Fruit fly (Drosophila melanogaster) whole organism, embryonic: Measurements from ENCODE around the gene meso18E.

Experiments
- Ada2b ChIP-seq: fragments of 200-800 bp; sonication (Bioruptor generic); IDR thresholded peaks from 2 replicates; pipeline ENCODE4 v1.3.6; 2022; ENCODE audit warnings: missing biosample characterization, missing genetic modification characterization
- CG11247 ChIP-seq: fragments of 200-800 bp; sonication (Bioruptor generic); IDR thresholded peaks from 2 replicates; pipeline ENCODE4 v1.3.6; 2022; ENCODE audit warnings: missing biosample characterization, missing genetic modification characterization
- CG11456 ChIP-seq: fragments of 200-800 bp; sonication (Bioruptor generic); IDR thresholded peaks from 3 replicates; pipeline ENCODE4 v1.3.6; 2022; ENCODE audit warnings: missing biosample characterization, missing genetic modification characterization
- CG11695 ChIP-seq: fragments of 200-800 bp; sonication (Bioruptor generic); IDR thresholded peaks from 3 replicates; pipeline ENCODE4 v1.3.6; 2022; ENCODE audit warnings: missing biosample characterization, missing genetic modification characterization
- CG12219 ChIP-seq: fragments of 200-800 bp; sonication (Bioruptor generic); optimal IDR thresholded peaks from 3 replicates; lab custom pipeline; 2018; ENCODE audit warnings: missing biosample characterization, mild to moderate bottlenecking, missing genetic modification characterization
- CG12659 ChIP-seq: fragments of 200-800 bp; sonication (Bioruptor generic); optimal IDR thresholded peaks from 3 replicates; lab custom pipeline; 2017; ENCODE audit warnings: mild to moderate bottlenecking, missing biosample characterization, missing genetic modification reagents, missing genetic modification characterization
- CG13424 ChIP-seq: fragments of 200-800 bp; sonication (Bioruptor generic); optimal IDR thresholded peaks from 2 replicates; lab custom pipeline; 2019; ENCODE audit warnings: missing biosample characterization, mild to moderate bottlenecking, missing genetic modification characterization, moderate library complexity
- CG13775 ChIP-seq: fragments of 200-800 bp; sonication (Bioruptor generic); optimal IDR thresholded peaks from 3 replicates; lab custom pipeline; 2017; ENCODE audit warnings: missing biosample characterization, mild to moderate bottlenecking, missing genetic modification characterization
- CG14014 ChIP-seq: fragments of 200-800 bp; sonication (Bioruptor generic); IDR thresholded peaks from 2 replicates; pipeline ENCODE4 v1.3.6; 2022; ENCODE audit warnings: missing biosample characterization, missing genetic modification characterization
- CG15696 ChIP-seq: fragments of 200-800 bp; sonication (Bioruptor generic); optimal IDR thresholded peaks from 2 replicates; lab custom pipeline; 2019; ENCODE audit warnings: missing biosample characterization, mild to moderate bottlenecking, missing genetic modification characterization, moderate library complexity
- CG17328 ChIP-seq: fragments of 200-800 bp; sonication (Bioruptor generic); IDR thresholded peaks from 2 replicates; pipeline ENCODE4 v1.3.6; 2022; ENCODE audit warnings: missing biosample characterization, missing genetic modification characterization
- CG2120 ChIP-seq: fragments of 200-800 bp; sonication (Bioruptor generic); optimal IDR thresholded peaks from 3 replicates; lab custom pipeline; 2016; ENCODE audit warnings: missing biosample characterization, missing genetic modification characterization
- CG2678 ChIP-seq: fragments of 200-800 bp; sonication (Bioruptor generic); optimal IDR thresholded peaks from 3 replicates; lab custom pipeline; 2019; ENCODE audit warnings: missing biosample characterization, mild to moderate bottlenecking, missing genetic modification characterization, moderate library complexity
- CG34376 ChIP-seq: fragments of 200-800 bp; sonication (Bioruptor generic); optimal IDR thresholded peaks from 2 replicates; lab custom pipeline; 2018; ENCODE audit warnings: missing biosample characterization, mild to moderate bottlenecking, missing genetic modification characterization
- CG3995 ChIP-seq: fragments of 200-800 bp; sonication (Bioruptor generic); optimal IDR thresholded peaks from 3 replicates; lab custom pipeline; 2016; ENCODE audit warnings: missing biosample characterization, missing genetic modification characterization
- CG42726 ChIP-seq: fragments of 200-800 bp; sonication (Bioruptor generic); IDR thresholded peaks from 2 replicates; pipeline ENCODE4 v1.3.6; 2022; ENCODE audit warnings: missing biosample characterization, missing genetic modification characterization; ENCODE audit not compliant: partially characterized antibody
- CG4404 ChIP-seq: fragments of 200-800 bp; sonication (Bioruptor generic); IDR thresholded peaks from 2 replicates; pipeline ENCODE4 v1.3.6; 2022; ENCODE audit warnings: missing biosample characterization, missing genetic modification characterization
- CG4617 ChIP-seq: fragments of 200-800 bp; sonication (Bioruptor generic); optimal IDR thresholded peaks from 3 replicates; lab custom pipeline; 2016; ENCODE audit warnings: missing biosample characterization, missing genetic modification characterization, borderline replicate concordance
- CG6272 ChIP-seq: fragments of 200-800 bp; sonication (Bioruptor generic); IDR thresholded peaks from 2 replicates; pipeline ENCODE4 v1.3.6; 2022; ENCODE audit warnings: missing biosample characterization, missing genetic modification characterization
- CG6813 ChIP-seq: fragments of 200-800 bp; sonication (Bioruptor generic); optimal IDR thresholded peaks from 2 replicates; lab custom pipeline; 2017; ENCODE audit warnings: missing biosample characterization, missing genetic modification characterization, mild to moderate bottlenecking, moderate library complexity, missing genetic modification reagents
- CG7839 ChIP-seq: fragments of 200-800 bp; sonication (Bioruptor generic); optimal IDR thresholded peaks from 3 replicates; lab custom pipeline; 2018; ENCODE audit warnings: missing biosample characterization, mild to moderate bottlenecking, missing genetic modification characterization, moderate library complexity
- CG9215 ChIP-seq: fragments of 200-800 bp; sonication (Bioruptor generic); IDR thresholded peaks from 2 replicates; pipeline ENCODE4 v1.3.6; 2022; ENCODE audit warnings: missing biosample characterization, missing genetic modification characterization
- CG9817 ChIP-seq: fragments of 200-800 bp; sonication (Bioruptor generic); optimal IDR thresholded peaks from 2 replicates; lab custom pipeline; 2018; ENCODE audit warnings: missing biosample characterization, mild to moderate bottlenecking, missing genetic modification characterization, moderate library complexity
- D19A ChIP-seq: fragments of 200-800 bp; optimal IDR thresholded peaks from 3 replicates; lab custom pipeline; 2019; ENCODE audit warnings: missing biosample characterization, mild to moderate bottlenecking, missing genetic modification characterization, moderate library complexity
- Deaf1 ChIP-seq: fragments of 200-800 bp; optimal IDR thresholded peaks from 3 replicates; lab custom pipeline; 2019; ENCODE audit warnings: missing biosample characterization, mild to moderate bottlenecking, missing genetic modification characterization, moderate library complexity
- Dp ChIP-seq: fragments of 200-800 bp; sonication (Bioruptor generic); optimal IDR thresholded peaks from 2 replicates; lab custom pipeline; 2018; ENCODE audit warnings: missing biosample characterization, mild to moderate bottlenecking, missing genetic modification characterization, moderate library complexity
- Dref ChIP-seq: fragments of 200-800 bp; sonication (Bioruptor generic); IDR thresholded peaks from 2 replicates; pipeline ENCODE4 v1.3.6; 2022; ENCODE audit warnings: missing biosample characterization, missing genetic modification characterization
- Ets65A ChIP-seq: fragments of 200-800 bp; sonication (Bioruptor generic); peaks from one replicate; lab custom pipeline; 2016; ENCODE audit warnings: missing biosample characterization, missing genetic modification characterization
- H15 ChIP-seq: fragments of 200-800 bp; sonication (Bioruptor generic); IDR thresholded peaks from 3 replicates; pipeline ENCODE4 v1.3.6; 2022; ENCODE audit warnings: missing biosample characterization, missing genetic modification characterization
- HLH3B ChIP-seq: fragments of 200-800 bp; sonication (Bioruptor generic); IDR thresholded peaks from 2 replicates; pipeline ENCODE4 v1.3.6; 2022; ENCODE audit warnings: missing biosample characterization, missing genetic modification characterization
- HmgZ ChIP-seq: fragments of 200-800 bp; sonication (Bioruptor generic); optimal IDR thresholded peaks from 2 replicates; lab custom pipeline; 2018; ENCODE audit warnings: missing biosample characterization, mild to moderate bottlenecking, missing genetic modification characterization
- Hr3 ChIP-seq: fragments of 200-800 bp; sonication (Bioruptor generic); optimal IDR thresholded peaks from 3 replicates; lab custom pipeline; 2016; ENCODE audit warnings: missing biosample characterization, missing genetic modification characterization
- Scr ChIP-seq: fragments of 200-800 bp; sonication (Bioruptor generic); IDR thresholded peaks from 2 replicates; pipeline ENCODE4 v1.3.6; 2022; ENCODE audit warnings: missing biosample characterization, missing genetic modification characterization; ENCODE audit not compliant: partially characterized antibody
- Xrp1 ChIP-seq: fragments of 200-800 bp; sonication (Bioruptor generic); IDR thresholded peaks from 2 replicates; pipeline ENCODE4 v1.3.6; 2022; ENCODE audit warnings: missing biosample characterization, missing genetic modification characterization
- al ChIP-seq: fragments of 200-800 bp; sonication (Bioruptor generic); IDR thresholded peaks from 2 replicates; pipeline ENCODE4 v1.3.6; 2022; ENCODE audit warnings: missing biosample characterization, missing genetic modification characterization
- ash1 ChIP-seq: fragments of 200-800 bp; sonication (Bioruptor generic); optimal IDR thresholded peaks from 2 replicates; lab custom pipeline; 2018; ENCODE audit warnings: missing biosample characterization, mild to moderate bottlenecking, missing genetic modification characterization
- bab2 ChIP-seq: fragments of 200-800 bp; sonication (Bioruptor generic); optimal IDR thresholded peaks from 2 replicates; lab custom pipeline; 2016; ENCODE audit warnings: missing biosample characterization, missing genetic modification characterization
- bcd ChIP-seq: fragments of 200-800 bp; sonication (Bioruptor generic); optimal IDR thresholded peaks from 2 replicates; lab custom pipeline; 2017; ENCODE audit warnings: missing biosample characterization, mild to moderate bottlenecking, missing genetic modification characterization
- chm ChIP-seq: fragments of 200-800 bp; sonication (Bioruptor generic); IDR thresholded peaks from 2 replicates; pipeline ENCODE4 v1.3.6; 2022; ENCODE audit warnings: missing biosample characterization, missing genetic modification characterization
- crc ChIP-seq: fragments of 200-800 bp; sonication (Bioruptor generic); optimal IDR thresholded peaks from 2 replicates; lab custom pipeline; 2016; ENCODE audit warnings: missing biosample characterization, missing genetic modification characterization
- danr ChIP-seq: fragments of 200-800 bp; sonication (Bioruptor generic); IDR thresholded peaks from 2 replicates; pipeline ENCODE4 v1.3.6; 2022; ENCODE audit warnings: missing biosample characterization, missing genetic modification characterization
- dmrt99B ChIP-seq: fragments of 200-800 bp; sonication (Bioruptor generic); optimal IDR thresholded peaks from 2 replicates; lab custom pipeline; 2018; ENCODE audit warnings: missing biosample characterization, mild to moderate bottlenecking, missing genetic modification characterization, moderate library complexity
- gsb ChIP-seq: fragments of 200-800 bp; sonication (Bioruptor generic); IDR thresholded peaks from 2 replicates; pipeline ENCODE4 v1.3.6; 2022; ENCODE audit warnings: missing biosample characterization, missing genetic modification characterization
- klu ChIP-seq: fragments of 200-800 bp; sonication (Bioruptor generic); IDR thresholded peaks from 2 replicates; pipeline ENCODE4 v1.3.6; 2022; ENCODE audit warnings: missing biosample characterization, missing genetic modification characterization
- lmd ChIP-seq: fragments of 200-800 bp; sonication (Bioruptor generic); IDR thresholded peaks from 2 replicates; pipeline ENCODE4 v1.3.6; 2022; ENCODE audit warnings: missing biosample characterization, missing genetic modification characterization
- lola ChIP-seq, 3 experiments: fragments of >200 bp in 2 of 3; fragments of 200-800 bp in 1 of 3; sonication (Bioruptor generic) in 1 of 3; optimal IDR thresholded peaks; 2 replicates each; lab custom pipeline; 2017 to 2019; ENCODE audit warnings: missing biosample characterization in 3 of 3, missing genetic modification characterization in 3 of 3, mild to moderate bottlenecking in 1 of 3, moderate library complexity in 1 of 3
- tin ChIP-seq: fragments of 200-800 bp; sonication (Bioruptor generic); optimal IDR thresholded peaks from 3 replicates; lab custom pipeline; 2016; ENCODE audit warnings: missing biosample characterization, missing genetic modification characterization
- ttk ChIP-seq: fragments of 200-800 bp; sonication (Bioruptor generic); IDR thresholded peaks from 2 replicates; pipeline ENCODE4 v2.1.2; 2022; ENCODE audit warnings: missing biosample characterization, missing genetic modification characterization
- zfh1 ChIP-seq: fragments of 200-800 bp; sonication (Bioruptor generic); IDR thresholded peaks from 3 replicates; pipeline ENCODE4 v1.3.6; 2022; ENCODE audit warnings: missing biosample characterization, missing genetic modification characterization

The meso18E gene

dm6 chrX:19666991-19667409 is 45.8 kb downstream of the meso18E start, which contains the start of gene Zw (continued):
- TF ChIP-seq CG3995 = no peak
- TF ChIP-seq CG6813 (GFP tag; lab: Kevin White, UChicago) = no peak
- no peak for TF ChIP-seq Dref
- TF ChIP-seq CG15696 (tag; lab: Kevin White, UChicago) = peak; percentile 51
- no peak for TF ChIP-seq ash1 (GFP tag; lab: Kevin White, UChicago)
- TF ChIP-seq gsb (GFP tag; lab: Robert Waterston, UW) = peak; percentile 21; the same call in 1 of the 2 replicates
- TF ChIP-seq CG34376 (GFP tag; lab: Kevin White, UChicago) = peak; percentile 38
- no peak for TF ChIP-seq crc (GFP tag; lab: Kevin White, UChicago)
- TF ChIP-seq CG4617 = no peak
- peak; percentile 39 for TF ChIP-seq CG13424 (tag; lab: Kevin White, UChicago)
- peak; percentile 8; the same call in 1 of the 2 replicates for TF ChIP-seq Scr (GFP tag; lab: Robert Waterston, UW)
- TF ChIP-seq Dp = no peak
- peak; percentile 47; the same call in 1 of the 2 replicates for TF ChIP-seq lmd (GFP tag; lab: Robert Waterston, UW)

dm6 chrX:19665684-19666141 is 47.1 kb downstream of the meso18E start:
- peak; percentile 40 for TF ChIP-seq CG2678 (tag; lab: Kevin White, UChicago)
- no peak for TF ChIP-seq danr (GFP tag; lab: Robert Waterston, UW)
- peak; percentile 56 for TF ChIP-seq al (GFP tag; lab: Robert Waterston, UW)
- TF ChIP-seq Hr3 = peak; percentile 9
- peak; percentile 87 for TF ChIP-seq Ets65A
- TF ChIP-seq CG9817 = peak; percentile 25
- TF ChIP-seq CG12219 (GFP tag; lab: Kevin White, UChicago) = no peak
- peak; percentile 88 for TF ChIP-seq CG11456 (GFP tag; lab: Robert Waterston, UW)
- TF ChIP-seq CG7839 = peak; percentile 38
- no peak for TF ChIP-seq lola (GFP tag; optimal IDR thresholded peaks at IDR 0.05; lab: Kevin White, UChicago)
- TF ChIP-seq klu (GFP tag; lab: Robert Waterston, UW) = no peak; the same call in 1 of the 2 replicates
- peak; percentile 3 for TF ChIP-seq CG12659 (GFP tag; lab: Kevin White, UChicago)
- peak; percentile 55; the same call in 1 of the 2 replicates for TF ChIP-seq CG4404 (GFP tag; lab: Robert Waterston, UW)
- peak; percentile 18 for TF ChIP-seq CG13775
- peak; percentile 71 for TF ChIP-seq CG6272 (GFP tag; lab: Robert Waterston, UW)
- no peak for TF ChIP-seq D19A (tag; lab: Kevin White, UChicago)
- TF ChIP-seq H15 (GFP tag; lab: Robert Waterston, UW) = peak; percentile 51; the same call in 1 of the 3 replicates
- TF ChIP-seq Ada2b (GFP tag; lab: Robert Waterston, UW) = 0 out of 2 replicates have a peak, but pooled peaks have one; percentile 24
- TF ChIP-seq chm (GFP tag; lab: Robert Waterston, UW) = peak; percentile 26; the same call in 1 of the 2 replicates
- peak; percentile 61 for TF ChIP-seq CG2120 (GFP tag; lab: Kevin White, UChicago)
- TF ChIP-seq zfh1 = peak; percentile 55; the same call in 2 of the 3 replicates
- TF ChIP-seq bcd (GFP tag; lab: Kevin White, UChicago) = peak; percentile 23
- TF ChIP-seq CG11247 = peak; percentile 48; the same call in 1 of the 2 replicates
- peak; percentile 9 for TF ChIP-seq dmrt99B (tag; lab: Kevin White, UChicago)
- TF ChIP-seq CG42726 (GFP tag; lab: Robert Waterston, UW) = peak; percentile 82
- TF ChIP-seq CG9215 = peak; percentile 62
- peak; percentile 24; the same call in 1 of the 2 replicates for TF ChIP-seq CG17328
- TF ChIP-seq CG11695 (GFP tag; lab: Robert Waterston, UW) = no peak
- TF ChIP-seq ttk (GFP tag; lab: Robert Waterston, UW) = peak; percentile 41; the same call in 1 of the 2 replicates
- peak; percentile 8 for TF ChIP-seq HmgZ
- TF ChIP-seq tin (GFP tag; lab: Kevin White, UChicago) = peak; percentile 7
- TF ChIP-seq Deaf1 (tag; lab: Kevin White, UChicago) = peak; percentile 43
- peak; percentile 22 for TF ChIP-seq bab2 (GFP tag; lab: Kevin White, UChicago)
- peak; percentile 23 for TF ChIP-seq CG13424 (tag; lab: Kevin White, UChicago)
- TF ChIP-seq Xrp1 (GFP tag; lab: Robert Waterston, UW) = 0 out of 2 replicates have a peak, but pooled peaks have one; percentile 27
- TF ChIP-seq HLH3B = 0 out of 2 replicates have a peak, but pooled peaks have one; percentile 39
- TF ChIP-seq CG14014 (GFP tag; lab: Robert Waterston, UW) = peak; percentile 57
